Fruit fly (Drosophila melanogaster): ENCODE data around the gene TTLL6B.

DNA sequence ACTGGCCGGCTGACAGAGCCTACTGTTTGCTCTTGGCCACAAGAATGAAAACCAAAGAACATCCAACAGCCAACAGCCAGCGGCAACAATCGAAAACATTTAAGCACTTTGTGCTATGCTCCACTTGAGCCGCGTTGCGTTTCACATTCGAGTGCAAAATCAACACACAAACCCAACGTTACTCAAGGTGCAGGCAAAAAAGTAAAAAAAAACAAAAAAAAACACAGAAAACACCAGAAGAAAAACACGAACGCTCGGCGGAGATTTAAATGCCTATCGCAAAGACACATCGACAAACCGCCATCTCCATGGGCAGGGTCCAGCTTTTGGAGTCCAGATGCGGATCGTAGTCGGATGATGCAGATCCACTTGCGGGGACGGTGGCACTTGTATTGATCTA, 47.0 kb downstream of the TTLL6B start:
- TF ChIP-seq EcR (GFP tag; optimal IDR thresholded peaks at IDR 0.05) = no peak
- no peak for TF ChIP-seq CG15710 (tag; optimal IDR thresholded peaks at IDR 0.05)
- TF ChIP-seq CG14655 (GFP tag; optimal IDR thresholded peaks at IDR 0.05) = no peak
- no peak for TF ChIP-seq Pif1B (GFP tag; optimal IDR thresholded peaks at IDR 0.05)
- no peak for TF ChIP-seq D1 (tag; optimal IDR thresholded peaks at IDR 0.05)
